Worm (Caenorhabditis elegans) whole organism, L1 larva: ENCODE results near the gene ZK228.3.
A peak's percentile ranks its signal among the peaks of the same experiment; 100 is the strongest.

Experiments used
- C04F5.9 ChIP-seq: sonication (generic microtip); optimal IDR thresholded peaks from 2 replicates; lab custom pipeline; 2016; ENCODE audit warnings: missing genetic modification characterization, missing compliant biosample characterization
- C16A3.4 ChIP-seq: fragments of 150-350 bp; optimal IDR thresholded peaks from 2 replicates; lab custom pipeline; 2014; ENCODE audit warnings: missing biosample characterization, missing genetic modification characterization
- C34B4.2 ChIP-seq: sonication (generic microtip); optimal IDR thresholded peaks from 2 replicates; lab custom pipeline; 2017; ENCODE audit warnings: mild to moderate bottlenecking, missing genetic modification characterization, missing compliant biosample characterization
- F16B12.6 ChIP-seq: fragments of 150-350 bp; optimal IDR thresholded peaks from 2 replicates; lab custom pipeline; 2014; ENCODE audit warnings: missing biosample characterization, missing genetic modification characterization
- aha-1 ChIP-seq: fragments of 150-350 bp; optimal IDR thresholded peaks from 2 replicates; lab custom pipeline; 2014; ENCODE audit warnings: missing biosample characterization, missing genetic modification characterization
- alr-1 ChIP-seq: fragments of 200-800 bp; sonication (Bioruptor generic); optimal IDR thresholded peaks from 2 replicates; lab custom pipeline; 2018; ENCODE audit warnings: borderline replicate concordance, mild to moderate bottlenecking, missing genetic modification characterization, missing compliant biosample characterization
- aly-2 ChIP-seq: fragments of 150-350 bp; optimal IDR thresholded peaks from 2 replicates; lab custom pipeline; 2014; ENCODE audit warnings: missing biosample characterization, missing genetic modification characterization
- ama-1 ChIP-seq: fragments of 150-350 bp; optimal IDR thresholded peaks from 2 replicates; lab custom pipeline; 2014
- ceh-63 ChIP-seq: fragments of 200-800 bp; sonication (Bioruptor generic); optimal IDR thresholded peaks from 2 replicates; lab custom pipeline; 2018; ENCODE audit warnings: mild to moderate bottlenecking, missing genetic modification characterization, missing compliant biosample characterization
- ceh-8 ChIP-seq: fragments of 200-800 bp; sonication (Bioruptor generic); optimal IDR thresholded peaks from 2 replicates; lab custom pipeline; 2018; ENCODE audit warnings: mild to moderate bottlenecking, missing genetic modification characterization, moderate library complexity, missing compliant biosample characterization
- ceh-82 ChIP-seq, 3 experiments: fragments of 150-350 bp in 1 of 3; sonication (generic microtip) in 2 of 3; optimal IDR thresholded peaks; 2 replicates each; lab custom pipeline; 2014 to 2017; ENCODE audit warnings: missing biosample characterization in 3 of 3, missing genetic modification characterization in 3 of 3
- ceh-90 ChIP-seq: sonication (generic microtip); optimal IDR thresholded peaks from 2 replicates; lab custom pipeline; 2016; ENCODE audit warnings: missing genetic modification characterization, missing compliant biosample characterization
- ces-1 ChIP-seq: fragments of 150-350 bp; optimal IDR thresholded peaks from 2 replicates; lab custom pipeline; 2014; ENCODE audit warnings: missing biosample characterization, missing genetic modification reagents, missing genetic modification characterization
- efl-3 ChIP-seq: fragments of 200-800 bp; sonication (Bioruptor generic); optimal IDR thresholded peaks from 2 replicates; lab custom pipeline; 2018; ENCODE audit warnings: mild to moderate bottlenecking, missing genetic modification characterization, missing compliant biosample characterization
- egl-13 ChIP-seq: sonication (generic microtip); optimal IDR thresholded peaks from 2 replicates; lab custom pipeline; 2016; ENCODE audit warnings: missing genotype, missing genetic modification reagents, missing genetic modification characterization, missing compliant biosample characterization
- elt-3 ChIP-seq, 6 experiments: fragments of 150-350 bp in 1 of 6; sonication (generic microtip); optimal IDR thresholded peaks; 2 replicates each; lab custom pipeline; 2017 to 2018; ENCODE audit warnings: missing biosample characterization in 6 of 6, missing genetic modification characterization in 6 of 6, inconsistent platforms in 1 of 6
- ets-5 ChIP-seq: fragments of 200-800 bp; sonication (Bioruptor generic); IDR thresholded peaks from 2 replicates; pipeline ENCODE4 v1.3.6; 2022; ENCODE audit warnings: missing genetic modification characterization, missing compliant biosample characterization
- fkh-10 ChIP-seq: sonication (generic microtip); optimal IDR thresholded peaks from 2 replicates; lab custom pipeline; 2017; ENCODE audit warnings: missing biosample characterization, missing genetic modification reagents, missing genetic modification characterization
- fkh-8 ChIP-seq: sonication (generic microtip); optimal IDR thresholded peaks from 2 replicates; lab custom pipeline; 2016; ENCODE audit warnings: mild to moderate bottlenecking, missing genetic modification characterization, missing compliant biosample characterization
- hlh-17 ChIP-seq: fragments of 200-800 bp; sonication (Bioruptor generic); optimal IDR thresholded peaks from 2 replicates; lab custom pipeline; 2018; ENCODE audit warnings: missing genetic modification characterization, mild to moderate bottlenecking, missing compliant biosample characterization, moderate library complexity, borderline replicate concordance
- hlh-4 ChIP-seq: sonication (generic microtip); optimal IDR thresholded peaks from 2 replicates; lab custom pipeline; 2016; ENCODE audit warnings: mild to moderate bottlenecking, missing genetic modification characterization, missing compliant biosample characterization
- hpl-2 ChIP-seq: fragments of 150-350 bp; optimal IDR thresholded peaks from 2 replicates; lab custom pipeline; 2014; ENCODE audit warnings: missing biosample characterization, missing genetic modification reagents, missing genetic modification characterization
- irx-1 ChIP-seq: sonication (generic microtip); optimal IDR thresholded peaks from 2 replicates; lab custom pipeline; 2016; ENCODE audit warnings: missing genetic modification characterization, missing compliant biosample characterization
- isw-1 ChIP-seq: fragments of 200-800 bp; sonication (Bioruptor generic); IDR thresholded peaks from 2 replicates; pipeline ENCODE4 v1.3.6; 2022; ENCODE audit warnings: missing genetic modification characterization, missing compliant biosample characterization
- jun-1 ChIP-seq: fragments of 150-350 bp; optimal IDR thresholded peaks from 2 replicates; lab custom pipeline; 2014; ENCODE audit warnings: missing biosample characterization, missing genetic modification reagents, missing genetic modification characterization
- lin-13 ChIP-seq: fragments of 150-350 bp; optimal IDR thresholded peaks from 2 replicates; lab custom pipeline; 2014; ENCODE audit warnings: missing biosample characterization, missing genetic modification reagents, missing genetic modification characterization
- lin-14 ChIP-seq: fragments of 200-800 bp; sonication (Bioruptor generic); optimal IDR thresholded peaks from 2 replicates; lab custom pipeline; 2018; ENCODE audit warnings: mild to moderate bottlenecking, missing genetic modification characterization, moderate library complexity, missing compliant biosample characterization
- lin-15B ChIP-seq: fragments of 150-350 bp; sonication (generic microtip); optimal IDR thresholded peaks from 3 replicates; lab custom pipeline; 2014; ENCODE audit warnings: missing biosample characterization, missing genetic modification characterization
- lin-39 ChIP-seq: fragments of 150-350 bp; optimal IDR thresholded peaks from 2 replicates; lab custom pipeline; 2014; ENCODE audit warnings: missing biosample characterization, missing genetic modification reagents, missing genetic modification characterization
- lsy-2 ChIP-seq, 2 experiments: fragments of 150-350 bp; optimal IDR thresholded peaks; 2 replicates each; lab custom pipeline; 2014; ENCODE audit warnings: missing biosample characterization in 2 of 2, missing genetic modification characterization in 2 of 2
- mab-9 ChIP-seq: fragments of 200-800 bp; sonication (Bioruptor generic); IDR thresholded peaks from 2 replicates; pipeline ENCODE4 v1.3.6; 2022; ENCODE audit warnings: missing genetic modification reagents, missing genetic modification characterization, missing compliant biosample characterization
- mdl-1 ChIP-seq, 2 experiments: fragments of 150-350 bp; optimal IDR thresholded peaks; 2 replicates each; lab custom pipeline; 2014 to 2017; ENCODE audit warnings: missing biosample characterization in 2 of 2, missing genetic modification characterization in 2 of 2, inconsistent platforms in 1 of 2
- mep-1 ChIP-seq: fragments of 150-350 bp; optimal IDR thresholded peaks from 2 replicates; lab custom pipeline; 2014; ENCODE audit warnings: missing biosample characterization, missing genetic modification characterization
- nhr-11 ChIP-seq: fragments of 150-350 bp; optimal IDR thresholded peaks from 2 replicates; lab custom pipeline; 2014; ENCODE audit warnings: missing biosample characterization, missing genetic modification characterization
- nhr-12 ChIP-seq: sonication (generic microtip); optimal IDR thresholded peaks from 2 replicates; lab custom pipeline; 2017; ENCODE audit warnings: missing biosample characterization, missing genetic modification characterization
- nhr-20 ChIP-seq: sonication (generic microtip); optimal IDR thresholded peaks from 2 replicates; lab custom pipeline; 2016; ENCODE audit warnings: mild to moderate bottlenecking, missing genetic modification characterization, missing compliant biosample characterization
- nhr-237 ChIP-seq: fragments of 150-350 bp; optimal IDR thresholded peaks from 2 replicates; lab custom pipeline; 2014; ENCODE audit warnings: missing biosample characterization, missing genetic modification characterization
- nhr-28 ChIP-seq: fragments of 150-350 bp; optimal IDR thresholded peaks from 2 replicates; lab custom pipeline; 2014; ENCODE audit warnings: missing biosample characterization, missing genetic modification characterization
- nhr-47 ChIP-seq: sonication (generic microtip); optimal IDR thresholded peaks from 2 replicates; lab custom pipeline; 2016; ENCODE audit warnings: mild to moderate bottlenecking, missing genetic modification characterization, moderate library complexity, missing compliant biosample characterization
- nhr-76 ChIP-seq: sonication (generic microtip); optimal IDR thresholded peaks from 2 replicates; lab custom pipeline; 2017; ENCODE audit warnings: missing biosample characterization, missing genetic modification characterization
- nhr-90 ChIP-seq: sonication (generic microtip); optimal IDR thresholded peaks from 2 replicates; lab custom pipeline; 2016; ENCODE audit warnings: mild to moderate bottlenecking, missing genetic modification characterization, missing compliant biosample characterization; ENCODE audit not compliant: poor library complexity
- pax-3 ChIP-seq: fragments of 200-800 bp; sonication (Bioruptor generic); optimal IDR thresholded peaks from 2 replicates; lab custom pipeline; 2018; ENCODE audit warnings: mild to moderate bottlenecking, missing genetic modification characterization, moderate library complexity, missing compliant biosample characterization
- skn-1 ChIP-seq: fragments of 150-350 bp; optimal IDR thresholded peaks from 2 replicates; lab custom pipeline; 2014; ENCODE audit warnings: missing biosample characterization, missing genetic modification characterization
- snpc-4 ChIP-seq: fragments of 150-350 bp; optimal IDR thresholded peaks from 2 replicates; lab custom pipeline; 2014; ENCODE audit warnings: missing biosample characterization, missing genetic modification characterization
- snu-23 ChIP-seq: sonication (generic microtip); optimal IDR thresholded peaks from 2 replicates; lab custom pipeline; 2016; ENCODE audit warnings: missing genetic modification characterization, missing compliant biosample characterization
- swsn-7 ChIP-seq: sonication (generic microtip); optimal IDR thresholded peaks from 2 replicates; lab custom pipeline; 2016; ENCODE audit warnings: missing genetic modification characterization, missing compliant biosample characterization
- tlp-1 ChIP-seq: fragments of 150-350 bp; optimal IDR thresholded peaks from 2 replicates; lab custom pipeline; 2014; ENCODE audit warnings: missing biosample characterization, missing genetic modification characterization
- unc-130 ChIP-seq: fragments of 150-350 bp; optimal IDR thresholded peaks from 2 replicates; lab custom pipeline; 2017; ENCODE audit warnings: missing biosample characterization, missing genetic modification characterization, inconsistent platforms
- unc-86 ChIP-seq: sonication (generic microtip); optimal IDR thresholded peaks from 2 replicates; lab custom pipeline; 2016; ENCODE audit warnings: missing genetic modification characterization, missing compliant biosample characterization
- zag-1 ChIP-seq: fragments of 150-350 bp; optimal IDR thresholded peaks from 2 replicates; lab custom pipeline; 2014; ENCODE audit warnings: missing biosample characterization, missing genetic modification characterization
- ztf-11 ChIP-seq, 2 experiments: sonication (generic microtip); optimal IDR thresholded peaks; 2 replicates each; lab custom pipeline; 2016 to 2017; ENCODE audit warnings: missing genetic modification characterization in 2 of 2, missing biosample characterization in 1 of 2, missing compliant biosample characterization in 1 of 2

ZK228.3 gene

DNA sequence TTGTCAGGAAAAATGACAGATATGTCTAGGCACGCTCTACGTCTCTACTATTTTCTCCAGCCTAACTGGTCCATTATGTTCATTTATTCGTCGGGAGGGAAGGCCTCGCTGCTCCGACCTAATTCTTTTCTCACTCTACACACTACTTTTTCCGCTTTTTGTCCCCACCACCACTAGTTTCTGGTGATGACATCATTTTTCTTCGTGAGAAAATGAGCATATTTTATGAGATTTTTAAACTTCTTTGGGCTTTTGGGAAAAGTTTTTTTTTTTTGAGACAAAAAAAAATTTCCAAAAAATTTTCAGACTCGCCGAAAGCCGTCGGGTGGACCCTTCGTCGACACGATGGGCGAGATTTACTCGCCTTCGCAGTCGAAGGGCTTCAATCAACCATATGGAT, 30.9 kb upstream of the ZK228.3 start, which contains the start of gene slo-1:
slo-1 (plus strand) TSS at position 301 of the 400 bp plus-strand sequence.
- TF ChIP-seq lin-14 (GFP tag; lab: Kevin White, UChicago) (peak; percentile 48), ces-1 (no peak), snu-23 (no peak)

- TF ChIP-seq nhr-76 (tag; lab: Kevin White, UChicago) (no peak), mdl-1 (tag; optimal IDR thresholded peaks at IDR 0.05; lab: Kevin White, UChicago) (no peak), ets-5 (GFP tag; lab: Robert Waterston, UW) (no peak), snu-23 (peak; percentile 2), lin-14 (GFP tag; lab: Kevin White, UChicago) (peak; percentile 89), nhr-237 (tag; lab: Kevin White, UChicago) (no peak), lin-39 (tag; lab: Kevin White, UChicago) (no peak), unc-130 (no peak), hlh-4 (tag; lab: Kevin White, UChicago) (no peak), ztf-11 (tag; optimal IDR thresholded peaks at IDR 0.05; lab: Kevin White, UChicago) (no peak), F16B12.6 (tag; lab: Kevin White, UChicago) (peak; percentile 20), egl-13 (no peak), C04F5.9 (tag; lab: Kevin White, UChicago) (no peak), C16A3.4 (tag; lab: Kevin White, UChicago) (no peak), mab-9 (GFP tag; lab: Robert Waterston, UW) (no peak), ceh-63 (GFP tag; lab: Kevin White, UChicago) (no peak), snpc-4 (tag; lab: Kevin White, UChicago) (peak; percentile 23), zag-1 (no peak), nhr-12 (tag; lab: Kevin White, UChicago) (no peak), fkh-10 (GFP tag; lab: Kevin White, UChicago) (peak; percentile 63), jun-1 (tag; lab: Kevin White, UChicago) (no peak), unc-86 (peak; percentile 8), ceh-82 (tag; optimal IDR thresholded peaks at IDR 0.05; lab: Kevin White, UChicago) (peak in 2 of 3 experiments; percentile 35 to 68), irx-1 (no peak), C34B4.2 (tag; lab: Kevin White, UChicago) (no peak), aha-1 (tag; lab: Kevin White, UChicago) (no peak), mep-1 (tag; lab: Kevin White, UChicago) (peak; percentile 12), hlh-17 (GFP tag; lab: Kevin White, UChicago) (no peak), lin-15B (peak; percentile 3), aly-2 (no peak), ama-1 (lab: Kevin White, UChicago) (no peak), isw-1 (GFP tag; lab: Robert Waterston, UW) (0 out of 2 replicates have a peak, but pooled peaks have one; percentile 14), alr-1 (tag; lab: Kevin White, UChicago) (no peak), ceh-8 (GFP tag; lab: Kevin White, UChicago) (peak; percentile 5), elt-3 (tag; optimal IDR thresholded peaks at IDR 0.05; lab: Kevin White, UChicago) (no peak), nhr-90 (tag; lab: Kevin White, UChicago) (no peak), nhr-20 (tag; lab: Kevin White, UChicago) (no peak), skn-1 (tag; lab: Kevin White, UChicago) (peak; percentile 15), hpl-2 (GFP tag; lab: Kevin White, UChicago) (no peak), lsy-2 (tag; optimal IDR thresholded peaks at IDR 0.05; lab: Kevin White, UChicago) (peak in 1 of 2 experiments; percentile 46), fkh-8 (peak; percentile 65), pax-3 (tag; lab: Kevin White, UChicago) (no peak), swsn-7 (tag; lab: Kevin White, UChicago) (peak; percentile 9), nhr-47 (tag; lab: Kevin White, UChicago) (peak; percentile 26), ceh-90 (tag; lab: Kevin White, UChicago) (no peak), ces-1 (no peak), lin-13 (no peak), tlp-1 (tag; lab: Kevin White, UChicago) (no peak), nhr-28 (no peak), efl-3 (GFP tag; lab: Kevin White, UChicago) (no peak), nhr-11 (tag; lab: Kevin White, UChicago) (no peak)
Observed at ce11 chrV:18490284-18490832, 29.3 kb upstream of the ZK228.3 start.
